Worm (Caenorhabditis elegans): ENCODE results near the gene cnd-1.

ce11 chrIII:5277740-5278139 is 33.3 kb upstream of the cnd-1 start, which contains the start of gene clk-1:
- TF ChIP-seq unc-39 (tag; optimal IDR thresholded peaks at IDR 0.05) = no peak
- no peak for TF ChIP-seq lin-11 (tag; optimal IDR thresholded peaks at IDR 0.05)
- TF ChIP-seq lsy-2 (tag; optimal IDR thresholded peaks at IDR 0.05) = no peak
- no peak for TF ChIP-seq aly-2 (tag; optimal IDR thresholded peaks at IDR 0.05)
- TF ChIP-seq snpc-4 (tag; optimal IDR thresholded peaks at IDR 0.05) = no peak
- TF ChIP-seq ama-1 (optimal IDR thresholded peaks at IDR 0.05) = no peak
- no peak for TF ChIP-seq unc-62 (GFP tag; optimal IDR thresholded peaks at IDR 0.05)
- no peak for TF ChIP-seq zag-1 (tag; optimal IDR thresholded peaks at IDR 0.05)
- TF ChIP-seq egl-27 (tag; optimal IDR thresholded peaks at IDR 0.05) = no peak
- no peak for TF ChIP-seq fos-1 (tag; optimal IDR thresholded peaks at IDR 0.05)
- TF ChIP-seq elt-3 (tag; optimal IDR thresholded peaks at IDR 0.05) = no peak
- TF ChIP-seq ceh-82 (tag; optimal IDR thresholded peaks at IDR 0.05) = no peak
- TF ChIP-seq blmp-1 (tag; optimal IDR thresholded peaks at IDR 0.05; ENCODE audit: insufficient read depth) = no peak
- TF ChIP-seq ztf-11 (tag; optimal IDR thresholded peaks at IDR 0.05) = no peak
